Fruit fly (Drosophila melanogaster) whole organism, embryonic: ENCODE results near the gene CG43998.

ENCODE experiments used
- Bgb ChIP-seq: fragments of 200-800 bp; sonication (Bioruptor generic); IDR thresholded peaks from 2 replicates; pipeline ENCODE4 v1.3.6; 2022; ENCODE audit warnings: missing biosample characterization, missing genetic modification characterization; ENCODE audit not compliant: partially characterized antibody
- Bteb2 ChIP-seq: fragments of 200-800 bp; sonication (Bioruptor generic); optimal IDR thresholded peaks from 2 replicates; lab custom pipeline; 2016; ENCODE audit warnings: missing biosample characterization, missing genetic modification characterization
- CG10959 ChIP-seq: fragments of 200-800 bp; sonication (Bioruptor generic); IDR thresholded peaks from 2 replicates; pipeline ENCODE4 v1.3.6; 2022; ENCODE audit warnings: missing biosample characterization, missing genetic modification characterization
- CG11398 ChIP-seq: fragments of 200-800 bp; sonication (Bioruptor generic); optimal IDR thresholded peaks from 2 replicates; lab custom pipeline; 2016; ENCODE audit warnings: missing biosample characterization, missing genetic modification characterization
- CG12299 ChIP-seq: fragments of 200-800 bp; sonication (Bioruptor generic); optimal IDR thresholded peaks from 2 replicates; lab custom pipeline; 2018; ENCODE audit warnings: missing biosample characterization, mild to moderate bottlenecking, missing genetic modification characterization
- CG1233 ChIP-seq: fragments of 200-800 bp; sonication (Bioruptor generic); optimal IDR thresholded peaks from 4 replicates; lab custom pipeline; 2018; ENCODE audit warnings: missing biosample characterization, mild to moderate bottlenecking, missing genetic modification characterization
- CG12391 ChIP-seq: fragments of 200-800 bp; sonication (Bioruptor generic); optimal IDR thresholded peaks from 3 replicates; lab custom pipeline; 2018; ENCODE audit warnings: missing biosample characterization, mild to moderate bottlenecking, missing genetic modification characterization, moderate library complexity
- CG12942 ChIP-seq: fragments of 200-800 bp; sonication (Bioruptor generic); optimal IDR thresholded peaks from 3 replicates; lab custom pipeline; 2016; ENCODE audit warnings: missing biosample characterization, missing genetic modification characterization
- CG14014 ChIP-seq: fragments of 200-800 bp; sonication (Bioruptor generic); IDR thresholded peaks from 2 replicates; pipeline ENCODE4 v1.3.6; 2022; ENCODE audit warnings: missing biosample characterization, missing genetic modification characterization
- CG14050 ChIP-seq: fragments of 200-800 bp; sonication (Bioruptor generic); IDR thresholded peaks from 3 replicates; pipeline ENCODE4 v1.3.6; 2022; ENCODE audit warnings: missing biosample characterization, missing genetic modification characterization
- CG14860 ChIP-seq: fragments of 200-800 bp; sonication (Bioruptor generic); IDR thresholded peaks from 3 replicates; pipeline ENCODE4 v1.3.6; 2022; ENCODE audit warnings: missing biosample characterization, missing genetic modification characterization; ENCODE audit not compliant: partially characterized antibody
- CG15073 ChIP-seq: fragments of 200-800 bp; sonication (Bioruptor generic); optimal IDR thresholded peaks from 2 replicates; lab custom pipeline; 2016; ENCODE audit warnings: missing biosample characterization, missing genetic modification characterization
- CG17186 ChIP-seq: fragments of 200-800 bp; sonication (Bioruptor generic); optimal IDR thresholded peaks from 3 replicates; lab custom pipeline; 2017; ENCODE audit warnings: missing biosample characterization, missing genetic modification reagents, missing genetic modification characterization
- CG18262 ChIP-seq: fragments of 200-800 bp; optimal IDR thresholded peaks from 3 replicates; lab custom pipeline; 2019; ENCODE audit warnings: missing biosample characterization, mild to moderate bottlenecking, missing genetic modification characterization, moderate library complexity
- CG18599 ChIP-seq: fragments of 200-800 bp; sonication (Bioruptor generic); optimal IDR thresholded peaks from 3 replicates; lab custom pipeline; 2017; ENCODE audit warnings: missing biosample characterization, missing genetic modification characterization, mild to moderate bottlenecking, moderate library complexity, missing genetic modification reagents
- CG4707 ChIP-seq: fragments of 200-800 bp; sonication (Bioruptor generic); optimal IDR thresholded peaks from 2 replicates; lab custom pipeline; 2018; ENCODE audit warnings: missing biosample characterization, mild to moderate bottlenecking, missing genetic modification characterization, moderate library complexity
- CG6254 ChIP-seq: fragments of 200-800 bp; sonication (Bioruptor generic); optimal IDR thresholded peaks from 3 replicates; lab custom pipeline; 2017; ENCODE audit warnings: mild to moderate bottlenecking, missing biosample characterization, missing genetic modification reagents, missing genetic modification characterization
- CG8388 ChIP-seq: fragments of 200-800 bp; sonication (Bioruptor generic); optimal IDR thresholded peaks from 2 replicates; lab custom pipeline; 2019; ENCODE audit warnings: missing biosample characterization, mild to moderate bottlenecking, missing genetic modification characterization, moderate library complexity
- D ChIP-seq, 2 experiments: fragments of 200-800 bp in 1 of 2; fragments of >200 bp in 1 of 2; sonication (Bioruptor generic) in 1 of 2; optimal IDR thresholded peaks; 2 replicates in 1 of 2; 3 replicates in 1 of 2; lab custom pipeline; 2017; ENCODE audit warnings: mild to moderate bottlenecking in 1 of 2, missing biosample characterization in 1 of 2, missing genetic modification characterization in 1 of 2, missing genetic modification reagents in 1 of 2
- NK7.1 ChIP-seq: fragments of 200-800 bp; sonication (Bioruptor generic); optimal IDR thresholded peaks from 3 replicates; lab custom pipeline; 2016; ENCODE audit warnings: missing biosample characterization, missing genetic modification characterization
- Rx ChIP-seq: fragments of 200-800 bp; sonication (Bioruptor generic); IDR thresholded peaks from 2 replicates; pipeline ENCODE4 v1.3.6; 2022; ENCODE audit warnings: missing biosample characterization, missing genetic modification characterization
- Sox100B ChIP-seq: fragments of 200-800 bp; sonication (Bioruptor generic); optimal IDR thresholded peaks from 3 replicates; lab custom pipeline; 2018; ENCODE audit warnings: missing biosample characterization, mild to moderate bottlenecking, missing genetic modification characterization
- Taf1 ChIP-seq: fragments of 200-800 bp; sonication (Bioruptor generic); IDR thresholded peaks from 2 replicates; pipeline ENCODE4 v1.3.6; 2022; ENCODE audit warnings: missing biosample characterization, missing genetic modification characterization
- ash1 ChIP-seq: fragments of 200-800 bp; sonication (Bioruptor generic); optimal IDR thresholded peaks from 2 replicates; lab custom pipeline; 2018; ENCODE audit warnings: missing biosample characterization, mild to moderate bottlenecking, missing genetic modification characterization
- bab2 ChIP-seq: fragments of 200-800 bp; sonication (Bioruptor generic); optimal IDR thresholded peaks from 2 replicates; lab custom pipeline; 2016; ENCODE audit warnings: missing biosample characterization, missing genetic modification characterization
- bigmax ChIP-seq: fragments of 200-800 bp; sonication (Bioruptor generic); optimal IDR thresholded peaks from 2 replicates; lab custom pipeline; 2018; ENCODE audit warnings: missing biosample characterization, mild to moderate bottlenecking, missing genetic modification characterization
- eve ChIP-seq, 2 experiments: fragments of >200 bp; optimal IDR thresholded peaks; 2 replicates each; lab custom pipeline; 2017; ENCODE audit warnings: missing biosample characterization in 2 of 2, missing genetic modification characterization in 2 of 2
- fd102C ChIP-seq: fragments of 200-800 bp; sonication (Bioruptor generic); optimal IDR thresholded peaks from 2 replicates; lab custom pipeline; 2018; ENCODE audit warnings: missing biosample characterization, mild to moderate bottlenecking, missing genetic modification characterization, moderate library complexity
- gcm2 ChIP-seq: fragments of 200-800 bp; sonication (Bioruptor generic); optimal IDR thresholded peaks from 2 replicates; lab custom pipeline; 2016; ENCODE audit warnings: missing biosample characterization, missing genetic modification characterization
- grau ChIP-seq: fragments of 200-800 bp; optimal IDR thresholded peaks from 3 replicates; lab custom pipeline; 2019; ENCODE audit warnings: missing biosample characterization, mild to moderate bottlenecking, missing genetic modification characterization, moderate library complexity
- gro ChIP-seq: fragments of 200-800 bp; sonication (Bioruptor generic); optimal IDR thresholded peaks from 2 replicates; lab custom pipeline; 2016; ENCODE audit warnings: missing biosample characterization, missing genetic modification characterization
- kah ChIP-seq: fragments of 200-800 bp; sonication (Bioruptor generic); optimal IDR thresholded peaks from 2 replicates; lab custom pipeline; 2018; ENCODE audit warnings: missing biosample characterization, mild to moderate bottlenecking, missing genetic modification characterization
- luna ChIP-seq: fragments of 200-800 bp; sonication (Bioruptor generic); optimal IDR thresholded peaks from 2 replicates; lab custom pipeline; 2016; ENCODE audit warnings: missing biosample characterization, missing genetic modification characterization
- mirr ChIP-seq: fragments of 200-800 bp; sonication (Bioruptor generic); optimal IDR thresholded peaks from 3 replicates; lab custom pipeline; 2018; ENCODE audit warnings: missing biosample characterization, mild to moderate bottlenecking, missing genetic modification characterization
- nmo ChIP-seq: fragments of 200-800 bp; sonication (Bioruptor generic); optimal IDR thresholded peaks from 2 replicates; lab custom pipeline; 2018; ENCODE audit warnings: missing biosample characterization, mild to moderate bottlenecking, missing genetic modification characterization, moderate library complexity
- peb ChIP-seq: fragments of 200-800 bp; sonication (Bioruptor generic); IDR thresholded peaks from 2 replicates; pipeline ENCODE4 v1.3.6; 2022; ENCODE audit warnings: missing biosample characterization, missing genetic modification characterization
- pum ChIP-seq: fragments of 200-800 bp; sonication (Bioruptor generic); optimal IDR thresholded peaks from 2 replicates; lab custom pipeline; 2016; ENCODE audit warnings: missing biosample characterization, missing genetic modification characterization
- sens ChIP-seq: fragments of 200-800 bp; sonication (Bioruptor generic); peaks from one replicate; lab custom pipeline; 2016; ENCODE audit warnings: missing biosample characterization, missing genetic modification characterization
- slou ChIP-seq: fragments of 200-800 bp; sonication (Bioruptor generic); optimal IDR thresholded peaks from 3 replicates; lab custom pipeline; 2016; ENCODE audit warnings: missing biosample characterization, missing genetic modification characterization
- so ChIP-seq: fragments of 200-800 bp; sonication (Bioruptor generic); IDR thresholded peaks from 3 replicates; pipeline ENCODE4 v1.3.6; 2022; ENCODE audit warnings: missing biosample characterization, missing genetic modification characterization
- sug ChIP-seq: fragments of 200-800 bp; optimal IDR thresholded peaks from 2 replicates; lab custom pipeline; 2019; ENCODE audit warnings: missing biosample characterization, mild to moderate bottlenecking, missing genetic modification characterization, moderate library complexity
- tgo ChIP-seq: fragments of 200-800 bp; sonication (Bioruptor generic); IDR thresholded peaks from 3 replicates; pipeline ENCODE4 v1.3.6; 2022; ENCODE audit warnings: missing biosample characterization, missing genetic modification characterization
- tna ChIP-seq: fragments of 200-800 bp; sonication (Bioruptor generic); IDR thresholded peaks from 2 replicates; pipeline ENCODE4 v1.3.6; 2022; ENCODE audit warnings: missing biosample characterization, missing genetic modification characterization; ENCODE audit not compliant: partially characterized antibody
- trh ChIP-seq: fragments of 200-800 bp; sonication (Bioruptor generic); optimal IDR thresholded peaks from 2 replicates; lab custom pipeline; 2016; ENCODE audit warnings: missing biosample characterization, missing genetic modification characterization
- twi ChIP-seq: fragments of 200-800 bp; optimal IDR thresholded peaks from 2 replicates; lab custom pipeline; 2019; ENCODE audit warnings: missing biosample characterization, mild to moderate bottlenecking, missing genetic modification characterization, moderate library complexity
- usp ChIP-seq: fragments of >200 bp; optimal IDR thresholded peaks from 2 replicates; lab custom pipeline; 2017; ENCODE audit warnings: missing biosample characterization, missing genetic modification characterization
- vnd ChIP-seq: fragments of 200-800 bp; sonication (Bioruptor generic); IDR thresholded peaks from 3 replicates; pipeline ENCODE4 v1.3.6; 2022; ENCODE audit warnings: missing biosample characterization, missing genetic modification characterization; ENCODE audit not compliant: partially characterized antibody
- zen ChIP-seq: fragments of 200-800 bp; sonication (Bioruptor generic); optimal IDR thresholded peaks from 3 replicates; lab custom pipeline; 2018; ENCODE audit warnings: missing biosample characterization, mild to moderate bottlenecking, missing genetic modification characterization, moderate library complexity

Gene CG43998

dm6 chr3R:23888273-23889220 lies 40.3 kb downstream of the CG43998 start (continued):
- TF ChIP-seq CG11398 (GFP tag; lab: Kevin White, UChicago) (no peak), CG1233 (no peak), Bteb2 (GFP tag; lab: Kevin White, UChicago) (no peak), tgo (peak; percentile 31; the same call in 1 of the 3 replicates), CG6254 (GFP tag; lab: Kevin White, UChicago) (no peak), CG12299 (no peak), CG14014 (GFP tag; lab: Robert Waterston, UW) (no peak), gcm2 (GFP tag; lab: Kevin White, UChicago) (no peak), fd102C (no peak), CG18599 (GFP tag; lab: Kevin White, UChicago) (peak; percentile 47), CG4707 (no peak), CG18262 (tag; lab: Kevin White, UChicago) (peak; percentile 23), ash1 (GFP tag; lab: Kevin White, UChicago) (no peak), mirr (GFP tag; lab: Kevin White, UChicago) (no peak), CG14860 (no peak), slou (GFP tag; lab: Kevin White, UChicago) (no peak), NK7.1 (GFP tag; lab: Kevin White, UChicago) (no peak), grau (tag; lab: Kevin White, UChicago) (peak; percentile 90), zen (tag; lab: Kevin White, UChicago) (no peak), trh (GFP tag; lab: Kevin White, UChicago) (no peak), eve (GFP tag; optimal IDR thresholded peaks at IDR 0.05; lab: Kevin White, UChicago) (no peak), vnd (no peak), gro (GFP tag; lab: Kevin White, UChicago) (no peak), Taf1 (GFP tag; lab: Robert Waterston, UW) (no peak), so (GFP tag; lab: Robert Waterston, UW) (no peak), peb (GFP tag; lab: Robert Waterston, UW) (peak; percentile 14; the same call in 1 of the 2 replicates), CG15073 (GFP tag; lab: Kevin White, UChicago) (no peak), sens (GFP tag; lab: Kevin White, UChicago) (peak; percentile 87), CG8388 (peak; percentile 3), twi (tag; lab: Kevin White, UChicago) (no peak), bigmax (GFP tag; lab: Kevin White, UChicago) (no peak), CG17186 (GFP tag; lab: Kevin White, UChicago) (no peak), CG12942 (GFP tag; lab: Kevin White, UChicago) (no peak), D (optimal IDR thresholded peaks at IDR 0.05; lab: Kevin White, UChicago) (no peak), D (GFP tag; optimal IDR thresholded peaks at IDR 0.05; lab: Kevin White, UChicago) (no peak), Rx (GFP tag; lab: Robert Waterston, UW) (no peak), CG10959 (no peak), pum (no peak), nmo (peak; percentile 24), usp (GFP tag; lab: Kevin White, UChicago) (no peak), CG12391 (tag; lab: Kevin White, UChicago) (no peak), Sox100B (no peak), kah (no peak), bab2 (no peak), luna (GFP tag; lab: Kevin White, UChicago) (no peak), tna (GFP tag; lab: Robert Waterston, UW) (no peak), sug (tag; lab: Kevin White, UChicago) (no peak), Bgb (GFP tag; lab: Robert Waterston, UW) (no peak), CG14050 (GFP tag; lab: Robert Waterston, UW) (0 out of 3 replicates have a peak, but pooled peaks have one; percentile 11)
